Worm (Caenorhabditis elegans) whole organism, midembryonic: ENCODE data around the gene Y54G9A.9.

Experiments used
- T22C8.4 ChIP-seq: fragments of 200-800 bp; sonication (Bioruptor generic); IDR thresholded peaks from 2 replicates; pipeline ENCODE4 v1.3.6; 2022; ENCODE audit warnings: missing genetic modification characterization, missing compliant biosample characterization
- cog-1 ChIP-seq: sonication (generic microtip); optimal IDR thresholded peaks from 2 replicates; lab custom pipeline; 2016; ENCODE audit warnings: missing genetic modification characterization, missing compliant biosample characterization
- flt-1 ChIP-seq: fragments of 200-800 bp; sonication (Bioruptor generic); IDR thresholded peaks from 2 replicates; pipeline ENCODE4 v1.3.6; 2022; ENCODE audit warnings: missing genetic modification characterization, missing compliant biosample characterization
- klf-2 ChIP-seq: fragments of 200-800 bp; sonication (Bioruptor generic); conservative IDR thresholded peaks from 2 replicates; pipeline ENCODE4 v1.3.6; 2022; ENCODE audit warnings: missing genetic modification reagents, missing genetic modification characterization, missing compliant biosample characterization
- med-1 ChIP-seq: sonication (generic microtip); optimal IDR thresholded peaks from 2 replicates; lab custom pipeline; 2017; ENCODE audit warnings: missing genetic modification characterization, mild to moderate bottlenecking, missing compliant biosample characterization, antibody characterized with exemption, missing genetic modification reagents; ENCODE audit not compliant: insufficient read depth
- ref-1 ChIP-seq: fragments of 200-800 bp; sonication (Bioruptor generic); conservative IDR thresholded peaks from 2 replicates; pipeline ENCODE4 v1.3.6; 2022; ENCODE audit warnings: missing genetic modification reagents, missing genetic modification characterization, missing compliant biosample characterization
- tab-1 ChIP-seq: fragments of 200-800 bp; sonication (Bioruptor generic); IDR thresholded peaks from 2 replicates; pipeline ENCODE4 v1.3.6; 2022; ENCODE audit warnings: missing genetic modification characterization, missing compliant biosample characterization
- ztf-23 ChIP-seq: fragments of 200-800 bp; sonication (Bioruptor generic); IDR thresholded peaks from 2 replicates; pipeline ENCODE4 v1.3.6; 2022; ENCODE audit warnings: missing genetic modification reagents, missing genetic modification characterization, missing compliant biosample characterization
- ztf-29 ChIP-seq: fragments of 200-800 bp; sonication (Bioruptor generic); IDR thresholded peaks from 2 replicates; pipeline ENCODE4 v1.3.6; 2022; ENCODE audit warnings: missing genetic modification reagents, missing genetic modification characterization, missing compliant biosample characterization

ce11 chrII:13717393-13718367 lies 11.8 kb upstream of the Y54G9A.9 start:
- TF ChIP-seq flt-1 (GFP tag; lab: Robert Waterston, UW) = no peak
- no peak for TF ChIP-seq ref-1 (GFP tag; lab: Robert Waterston, UW)
- TF ChIP-seq T22C8.4 (GFP tag; lab: Robert Waterston, UW) = peak; percentile 29; the same call in 1 of the 2 replicates
- no peak for TF ChIP-seq ztf-29 (GFP tag; lab: Robert Waterston, UW)
- no peak for TF ChIP-seq klf-2 (GFP tag; lab: Robert Waterston, UW)
- TF ChIP-seq tab-1 (GFP tag; lab: Robert Waterston, UW) = no peak
- TF ChIP-seq med-1 (GFP tag; lab: Kevin White, UChicago) = no peak
- no peak for TF ChIP-seq ztf-23 (GFP tag; lab: Robert Waterston, UW)
- no peak for TF ChIP-seq cog-1 (tag; lab: Kevin White, UChicago)
